Fruit fly (Drosophila melanogaster) whole organism, prepupa: ENCODE data around the gene RpL17.

Experiments
- CG10631 ChIP-seq: fragments of 200-800 bp; sonication (Bioruptor generic); optimal IDR thresholded peaks from 2 replicates; lab custom pipeline; 2016; ENCODE audit warnings: missing biosample characterization, missing genetic modification characterization
- CG15336 ChIP-seq: fragments of 200-800 bp; sonication (Bioruptor generic); IDR thresholded peaks from 2 replicates; pipeline ENCODE4 v1.3.6; 2022; ENCODE audit warnings: missing biosample characterization, missing genetic modification characterization
- CG1621 ChIP-seq: fragments of 200-800 bp; sonication (Bioruptor generic); optimal IDR thresholded peaks from 3 replicates; lab custom pipeline; 2018; ENCODE audit warnings: missing biosample characterization, mild to moderate bottlenecking, missing genetic modification characterization
- CG16779 ChIP-seq: fragments of 200-800 bp; sonication (Bioruptor generic); optimal IDR thresholded peaks from 3 replicates; lab custom pipeline; 2017; ENCODE audit warnings: missing biosample characterization, mild to moderate bottlenecking, missing genetic modification characterization
- CG3032 ChIP-seq: fragments of 200-800 bp; optimal IDR thresholded peaks from 2 replicates; lab custom pipeline; 2019; ENCODE audit warnings: missing biosample characterization, mild to moderate bottlenecking, missing genetic modification characterization, moderate library complexity
- CG31627 ChIP-seq: fragments of 200-800 bp; sonication (Bioruptor generic); optimal IDR thresholded peaks from 3 replicates; lab custom pipeline; 2016; ENCODE audit warnings: missing biosample characterization, missing genetic modification characterization
- CG32006 ChIP-seq: fragments of 200-800 bp; sonication (Bioruptor generic); optimal IDR thresholded peaks from 3 replicates; lab custom pipeline; 2017; ENCODE audit warnings: missing biosample characterization, mild to moderate bottlenecking, missing genetic modification characterization
- CG34406 ChIP-seq: fragments of 200-800 bp; sonication (Bioruptor generic); optimal IDR thresholded peaks from 3 replicates; lab custom pipeline; 2016; ENCODE audit warnings: missing biosample characterization, missing genetic modification characterization
- CG4318 ChIP-seq: fragments of 200-800 bp; sonication (Bioruptor generic); optimal IDR thresholded peaks from 3 replicates; lab custom pipeline; 2017; ENCODE audit warnings: missing biosample characterization, mild to moderate bottlenecking, missing genetic modification characterization
- CG6276 ChIP-seq: fragments of 200-800 bp; sonication (Bioruptor generic); optimal IDR thresholded peaks from 2 replicates; lab custom pipeline; 2017; ENCODE audit warnings: missing biosample characterization, mild to moderate bottlenecking, missing genetic modification characterization
- CG6792 ChIP-seq: fragments of 200-800 bp; sonication (Bioruptor generic); optimal IDR thresholded peaks from 3 replicates; lab custom pipeline; 2016; ENCODE audit warnings: missing biosample characterization, missing genetic modification characterization
- CG6808 ChIP-seq: fragments of 200-800 bp; sonication (Bioruptor generic); optimal IDR thresholded peaks from 3 replicates; lab custom pipeline; 2017; ENCODE audit warnings: missing biosample characterization, missing genetic modification characterization, mild to moderate bottlenecking, moderate library complexity, missing genetic modification reagents
- CG6854 ChIP-seq: fragments of 200-800 bp; sonication (Bioruptor generic); optimal IDR thresholded peaks from 2 replicates; lab custom pipeline; 2017; ENCODE audit warnings: missing biosample characterization, mild to moderate bottlenecking, missing genetic modification characterization
- CG8319 ChIP-seq: fragments of 200-800 bp; sonication (Bioruptor generic); optimal IDR thresholded peaks from 3 replicates; lab custom pipeline; 2016; ENCODE audit warnings: missing biosample characterization, missing genetic modification characterization
- CG8632 ChIP-seq: fragments of 200-800 bp; sonication (Bioruptor generic); optimal IDR thresholded peaks from 3 replicates; lab custom pipeline; 2016; ENCODE audit warnings: missing biosample characterization, missing genetic modification characterization
- CG9139 ChIP-seq: fragments of 200-800 bp; sonication (Bioruptor generic); optimal IDR thresholded peaks from 3 replicates; lab custom pipeline; 2017; ENCODE audit warnings: missing biosample characterization, mild to moderate bottlenecking, missing genetic modification characterization
- Eip78C ChIP-seq: fragments of 200-800 bp; sonication (Bioruptor generic); peaks from one replicate; lab custom pipeline; 2016; ENCODE audit warnings: missing biosample characterization, missing genetic modification characterization
- Ets21C ChIP-seq: fragments of 200-800 bp; sonication (Bioruptor generic); optimal IDR thresholded peaks from 3 replicates; lab custom pipeline; 2016; ENCODE audit warnings: missing biosample characterization, missing genetic modification characterization
- Ets96B ChIP-seq: fragments of 200-800 bp; optimal IDR thresholded peaks from 2 replicates; lab custom pipeline; 2019; ENCODE audit warnings: missing biosample characterization, mild to moderate bottlenecking, missing genetic modification characterization, moderate library complexity
- Gug ChIP-seq: fragments of 200-800 bp; sonication (Bioruptor generic); IDR thresholded peaks from 2 replicates; pipeline ENCODE4 v1.3.6; 2022; ENCODE audit warnings: missing biosample characterization, missing genetic modification characterization
- Hr38 ChIP-seq: sonication (Bioruptor generic); optimal IDR thresholded peaks from 2 replicates; lab custom pipeline; 2016; ENCODE audit warnings: missing biosample characterization, missing genetic modification characterization
- Lpt ChIP-seq: fragments of 200-800 bp; sonication (Bioruptor generic); optimal IDR thresholded peaks from 3 replicates; lab custom pipeline; 2016; ENCODE audit warnings: missing biosample characterization, missing genetic modification characterization
- OdsH ChIP-seq: fragments of 200-800 bp; sonication (Bioruptor generic); optimal IDR thresholded peaks from 3 replicates; lab custom pipeline; 2016; ENCODE audit warnings: missing biosample characterization, missing genetic modification characterization
- Sox102F ChIP-seq: fragments of 200-800 bp; sonication (Bioruptor generic); optimal IDR thresholded peaks from 2 replicates; lab custom pipeline; 2016; ENCODE audit warnings: missing biosample characterization, mild to moderate bottlenecking, missing genetic modification characterization
- Sox14 ChIP-seq: fragments of 200-800 bp; sonication (Bioruptor generic); optimal IDR thresholded peaks from 3 replicates; lab custom pipeline; 2016; ENCODE audit warnings: missing biosample characterization, missing genetic modification characterization
- achi ChIP-seq: fragments of 200-800 bp; sonication (Bioruptor generic); optimal IDR thresholded peaks from 3 replicates; lab custom pipeline; 2016; ENCODE audit warnings: missing biosample characterization, missing genetic modification characterization
- acj6 ChIP-seq: fragments of 200-800 bp; sonication (Bioruptor generic); optimal IDR thresholded peaks from 3 replicates; lab custom pipeline; 2016; ENCODE audit warnings: missing biosample characterization, missing genetic modification characterization
- cyc ChIP-seq: fragments of 200-800 bp; sonication (Bioruptor generic); optimal IDR thresholded peaks from 3 replicates; lab custom pipeline; 2016; ENCODE audit warnings: missing biosample characterization, missing genetic modification characterization
- eg ChIP-seq: fragments of 200-800 bp; sonication (Bioruptor generic); IDR thresholded peaks from 3 replicates; pipeline ENCODE4 v1.3.6; 2022; ENCODE audit warnings: missing biosample characterization, missing genetic modification characterization
- esn ChIP-seq: fragments of 200-800 bp; sonication (Bioruptor generic); optimal IDR thresholded peaks from 2 replicates; lab custom pipeline; 2016; ENCODE audit warnings: missing biosample characterization, mild to moderate bottlenecking, missing genetic modification characterization, moderate library complexity
- fd59A ChIP-seq: fragments of 200-800 bp; sonication (Bioruptor generic); optimal IDR thresholded peaks from 2 replicates; lab custom pipeline; 2017; ENCODE audit warnings: missing biosample characterization, mild to moderate bottlenecking, missing genetic modification characterization, missing genetic modification reagents
- fkh ChIP-seq: fragments of 200-800 bp; sonication (Bioruptor generic); optimal IDR thresholded peaks from 3 replicates; lab custom pipeline; 2017; ENCODE audit warnings: missing biosample characterization, mild to moderate bottlenecking, missing genetic modification characterization, moderate library complexity
- lz ChIP-seq: fragments of 200-800 bp; sonication (Bioruptor generic); optimal IDR thresholded peaks from 3 replicates; lab custom pipeline; 2016; ENCODE audit warnings: missing biosample characterization, missing genetic modification characterization
- net ChIP-seq: fragments of 200-800 bp; sonication (Bioruptor generic); optimal IDR thresholded peaks from 3 replicates; lab custom pipeline; 2016; ENCODE audit warnings: missing biosample characterization, missing genetic modification characterization
- pdm3 ChIP-seq: fragments of 200-800 bp; sonication (Bioruptor generic); optimal IDR thresholded peaks from 3 replicates; lab custom pipeline; 2016; ENCODE audit warnings: missing biosample characterization, missing genetic modification characterization
- salr ChIP-seq, 2 experiments: fragments of 200-800 bp; sonication (Bioruptor generic); optimal IDR thresholded peaks; 3 replicates each; lab custom pipeline; 2016 to 2018; ENCODE audit warnings: missing biosample characterization in 2 of 2, missing genetic modification characterization in 2 of 2, mild to moderate bottlenecking in 1 of 2
- spab ChIP-seq: fragments of 200-800 bp; sonication (Bioruptor generic); optimal IDR thresholded peaks from 2 replicates; lab custom pipeline; 2017; ENCODE audit warnings: missing biosample characterization, mild to moderate bottlenecking, missing genetic modification characterization, missing genetic modification reagents
- ss ChIP-seq, 2 experiments: fragments of 200-800 bp; sonication (Bioruptor generic); optimal IDR thresholded peaks; 2 replicates in 1 of 2; 3 replicates in 1 of 2; lab custom pipeline; 2017 to 2018; ENCODE audit warnings: mild to moderate bottlenecking in 2 of 2, missing biosample characterization in 2 of 2, missing genetic modification characterization in 2 of 2, moderate library complexity in 1 of 2
- svp ChIP-seq: fragments of 200-800 bp; sonication (Bioruptor generic); peaks from one replicate; lab custom pipeline; 2016; ENCODE audit warnings: missing biosample characterization, missing genetic modification characterization
- vri ChIP-seq: fragments of 200-800 bp; sonication (Bioruptor generic); optimal IDR thresholded peaks from 3 replicates; lab custom pipeline; 2016; ENCODE audit warnings: missing biosample characterization, mild to moderate bottlenecking, missing genetic modification characterization

Gene RpL17

DNA sequence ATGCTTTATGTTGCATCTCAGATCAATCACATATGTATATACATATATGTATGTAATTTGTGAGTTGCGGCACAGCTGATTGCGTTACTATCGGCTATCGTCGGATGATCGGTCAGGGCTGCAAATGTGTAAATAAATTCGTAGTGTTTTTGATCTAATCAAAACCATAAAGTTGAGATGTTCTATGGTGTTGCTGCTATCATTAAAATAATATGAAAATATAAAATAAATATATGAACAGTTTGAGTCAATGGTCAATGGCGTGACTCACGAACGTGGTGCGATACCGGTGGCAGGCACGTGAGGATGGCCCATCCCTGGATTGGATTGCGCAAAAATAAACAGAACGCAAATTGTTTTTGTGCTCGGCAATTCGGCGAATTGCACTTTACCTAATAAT is 26.9 kb upstream of the RpL17 start, which contains the start of gene Coq7 (continued):
- TF ChIP-seq net (GFP tag; lab: Kevin White, UChicago) = no peak
- no peak for TF ChIP-seq fkh (GFP tag; lab: Kevin White, UChicago)
- peak; percentile 75 for TF ChIP-seq CG1621 (tag; lab: Kevin White, UChicago)
- TF ChIP-seq CG32006 (GFP tag; lab: Kevin White, UChicago) = peak; percentile 81
- peak in 1 of 2 experiments; percentile 66 for TF ChIP-seq salr (GFP tag; optimal IDR thresholded peaks at IDR 0.05; lab: Kevin White, UChicago)
- TF ChIP-seq Sox102F (GFP tag; lab: Kevin White, UChicago) = no peak
- no peak for TF ChIP-seq ss (GFP tag; optimal IDR thresholded peaks at IDR 0.05; lab: Kevin White, UChicago)
- TF ChIP-seq vri (GFP tag; lab: Kevin White, UChicago) = no peak
- TF ChIP-seq fd59A = peak; percentile 55
- TF ChIP-seq Eip78C = peak; percentile 93
- no peak for TF ChIP-seq Sox14
- TF ChIP-seq CG15336 (GFP tag; lab: Robert Waterston, UW) = peak; percentile 78
- TF ChIP-seq CG9139 (GFP tag; lab: Kevin White, UChicago) = peak; percentile 50
- TF ChIP-seq Ets96B (tag; lab: Kevin White, UChicago) = peak; percentile 78
- TF ChIP-seq, all 60 proteins: peak for 32

DNA sequence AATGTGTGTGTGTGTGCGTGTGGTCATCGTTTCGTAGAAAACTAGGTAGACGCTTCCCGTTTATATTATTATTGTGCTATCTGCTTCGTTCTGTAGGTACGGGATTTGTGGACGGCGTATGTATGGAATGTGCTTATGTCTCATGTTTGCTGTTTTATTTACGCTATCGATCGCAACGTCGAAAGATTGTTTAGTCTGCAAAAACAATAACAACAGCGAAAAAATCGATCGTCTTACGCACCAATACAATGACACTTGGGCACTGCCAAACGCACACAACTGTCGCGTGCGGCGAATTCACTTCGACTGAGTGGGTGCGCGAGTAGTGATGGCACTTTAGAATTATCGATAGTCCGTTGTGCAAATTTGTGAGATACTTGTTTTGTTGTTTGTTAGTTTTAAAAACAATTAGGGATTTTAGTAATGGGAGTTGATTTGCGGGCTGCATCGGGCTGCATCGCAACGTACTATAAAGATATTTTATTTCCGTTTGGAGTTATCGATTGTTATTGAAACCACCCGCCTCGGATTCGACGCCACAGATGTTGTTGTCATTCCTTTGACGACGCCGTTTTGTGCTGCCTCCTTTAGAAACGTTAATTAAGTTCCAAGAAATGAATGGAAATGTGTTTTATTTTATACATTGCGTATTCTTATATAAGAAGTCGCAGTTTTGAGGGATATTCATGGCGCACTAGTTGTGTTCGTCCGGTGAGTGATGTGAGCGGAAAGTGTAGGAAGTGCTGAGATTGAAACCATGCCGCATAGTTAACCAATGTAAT is 15.3 kb upstream of the RpL17 start:
- TF ChIP-seq CG4318 (no peak), Ets21C (GFP tag; lab: Kevin White, UChicago) (no peak), cyc (no peak), CG15336 (GFP tag; lab: Robert Waterston, UW) (0 out of 2 replicates have a peak, but pooled peaks have one; percentile 31), esn (peak; percentile 37), svp (GFP tag; lab: Kevin White, UChicago) (peak; percentile 73), net (GFP tag; lab: Kevin White, UChicago) (no peak), acj6 (no peak)

DNA sequence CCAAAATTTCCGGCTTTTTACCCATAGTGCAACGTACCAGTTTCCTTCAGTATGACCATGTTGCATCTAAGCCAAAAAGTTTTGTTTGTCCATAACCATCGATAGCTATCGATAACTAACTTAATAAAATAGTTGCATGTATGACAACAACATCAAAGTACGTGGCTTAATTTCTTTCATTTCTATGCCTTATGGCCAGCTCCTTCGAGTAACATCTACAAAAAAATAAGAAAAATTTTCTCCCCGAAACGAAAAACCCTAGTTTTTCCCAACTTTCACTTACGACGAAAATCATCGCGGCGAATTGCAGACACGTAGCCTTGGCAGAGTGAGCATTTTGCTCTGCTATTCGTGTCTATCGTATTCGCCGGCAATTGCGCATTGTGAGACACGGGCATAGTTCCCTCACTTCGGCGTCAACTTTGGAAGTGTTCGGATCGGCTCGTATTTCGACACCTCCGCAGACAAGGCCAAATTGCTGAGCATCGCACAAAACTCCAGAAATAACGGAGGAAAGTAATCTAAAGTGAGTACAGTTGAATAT is 12.2 kb upstream of the RpL17 start, which contains the start of gene sov:
Gene sov, plus strand, starts transcription at position 148 of the 544 bp plus-strand sequence.
- TF ChIP-seq CG15336 (GFP tag; lab: Robert Waterston, UW) (no peak), CG34406 (GFP tag; lab: Kevin White, UChicago) (no peak), Gug (no peak), CG31627 (GFP tag; lab: Kevin White, UChicago) (no peak), vri (GFP tag; lab: Kevin White, UChicago) (no peak), CG8319 (GFP tag; lab: Kevin White, UChicago) (no peak), eg (no peak), CG8632 (GFP tag; lab: Kevin White, UChicago) (no peak), Hr38 (GFP tag; lab: Kevin White, UChicago) (no peak), salr (GFP tag; optimal IDR thresholded peaks at IDR 0.05; lab: Kevin White, UChicago) (no peak), CG10631 (no peak), pdm3 (GFP tag; lab: Kevin White, UChicago) (no peak), fkh (GFP tag; lab: Kevin White, UChicago) (peak; percentile 79), svp (GFP tag; lab: Kevin White, UChicago) (peak; percentile 38), Eip78C (peak; percentile 59)

DNA sequence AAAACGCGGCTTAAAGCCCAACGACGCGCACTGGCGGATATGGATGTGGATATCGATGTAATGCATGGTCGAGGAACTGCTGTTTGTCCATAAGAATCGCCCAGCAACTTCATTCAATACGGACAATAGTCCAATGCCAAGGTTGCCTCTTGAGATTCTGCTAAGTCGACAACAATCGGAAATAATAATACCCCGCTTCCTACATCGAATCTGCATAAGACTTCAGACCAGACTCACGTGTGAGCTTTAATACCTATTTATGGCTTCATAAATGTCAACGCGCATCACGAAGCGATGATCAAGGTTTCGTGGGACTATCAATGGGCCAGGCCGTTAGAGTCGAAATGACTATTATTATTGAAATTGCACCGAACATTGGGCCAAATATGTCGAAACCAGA is 7.9 kb upstream of the RpL17 start:
- TF ChIP-seq achi (GFP tag; lab: Kevin White, UChicago) (no peak), CG6854 (GFP tag; lab: Kevin White, UChicago) (no peak), CG6792 (GFP tag; lab: Kevin White, UChicago) (no peak), vri (GFP tag; lab: Kevin White, UChicago) (no peak), CG31627 (GFP tag; lab: Kevin White, UChicago) (no peak), CG1621 (tag; lab: Kevin White, UChicago) (no peak), CG8319 (GFP tag; lab: Kevin White, UChicago) (no peak), Lpt (no peak), Eip78C (no peak), CG16779 (no peak), CG3032 (tag; lab: Kevin White, UChicago) (no peak), spab (GFP tag; lab: Kevin White, UChicago) (no peak), salr (GFP tag; optimal IDR thresholded peaks at IDR 0.05; lab: Kevin White, UChicago) (no peak), lz (GFP tag; lab: Kevin White, UChicago) (no peak), esn (no peak), OdsH (GFP tag; lab: Kevin White, UChicago) (no peak), CG6276 (GFP tag; lab: Kevin White, UChicago) (no peak), CG6808 (GFP tag; lab: Kevin White, UChicago) (no peak)
- TF ChIP-seq, all 60 proteins: peak for 0
